Fruit fly (Drosophila melanogaster) whole organism, wandering third instar larva: ENCODE results near the gene CG43731.
A peak's percentile ranks its signal among the peaks of the same experiment; 100 is the strongest.

Experiments used
- Abd-B ChIP-seq: fragments of >200 bp; optimal IDR thresholded peaks from 2 replicates; lab custom pipeline; 2017; ENCODE audit warnings: missing biosample characterization, missing genetic modification characterization
- CG32264 ChIP-seq: fragments of 200-800 bp; sonication (Bioruptor generic); optimal IDR thresholded peaks from 2 replicates; lab custom pipeline; 2016; ENCODE audit warnings: missing biosample characterization, missing genetic modification characterization
- CG9705 ChIP-seq: fragments of 200-800 bp; sonication (Bioruptor generic); optimal IDR thresholded peaks from 2 replicates; lab custom pipeline; 2018; ENCODE audit warnings: missing biosample characterization, mild to moderate bottlenecking, missing genetic modification characterization
- CrebA ChIP-seq: fragments of 200-800 bp; sonication (Bioruptor generic); optimal IDR thresholded peaks from 2 replicates; lab custom pipeline; 2016; ENCODE audit warnings: missing biosample characterization, mild to moderate bottlenecking, missing genetic modification characterization, borderline replicate concordance
- Dfd ChIP-seq: fragments of >200 bp; optimal IDR thresholded peaks from 2 replicates; lab custom pipeline; 2017; ENCODE audit warnings: missing biosample characterization, missing genetic modification characterization
- Dif ChIP-seq: fragments of 200-275, 200-300 bp; sonication (Bioruptor generic); optimal IDR thresholded peaks from 2 replicates; lab custom pipeline; 2018; ENCODE audit warnings: missing biosample characterization, missing genetic modification characterization; ENCODE audit not compliant: partially characterized antibody
- GATAd ChIP-seq: sonication (Bioruptor generic); optimal IDR thresholded peaks from 2 replicates; lab custom pipeline; 2016; ENCODE audit warnings: missing biosample characterization, missing genetic modification characterization
- HLH106 ChIP-seq: fragments of 200-800 bp; optimal IDR thresholded peaks from 3 replicates; lab custom pipeline; 2019; ENCODE audit warnings: missing biosample characterization, mild to moderate bottlenecking, missing genetic modification characterization, moderate library complexity
- Hnf4 ChIP-seq: fragments of 200-800 bp; sonication (Bioruptor generic); optimal IDR thresholded peaks from 2 replicates; lab custom pipeline; 2016; ENCODE audit warnings: missing biosample characterization, mild to moderate bottlenecking, missing genetic modification characterization
- Hr78 ChIP-seq: fragments of >200 bp; optimal IDR thresholded peaks from 2 replicates; lab custom pipeline; 2017; ENCODE audit warnings: missing biosample characterization, missing genetic modification characterization
- Hr83 ChIP-seq: fragments of 200-300 bp; sonication (Bioruptor generic); optimal IDR thresholded peaks from 2 replicates; lab custom pipeline; 2016; ENCODE audit warnings: missing biosample characterization, mild to moderate bottlenecking, missing genetic modification characterization, moderate library complexity; ENCODE audit not compliant: poor library complexity, severe bottlenecking
- Jra ChIP-seq: sonication (Bioruptor generic); optimal IDR thresholded peaks from 2 replicates; lab custom pipeline; 2016; ENCODE audit warnings: missing biosample characterization, missing genetic modification characterization
- Mio ChIP-seq: sonication (Bioruptor generic); optimal IDR thresholded peaks from 2 replicates; lab custom pipeline; 2016; ENCODE audit warnings: missing biosample characterization, missing genetic modification characterization
- Myc ChIP-seq: fragments of >200 bp; optimal IDR thresholded peaks from 2 replicates; lab custom pipeline; 2017
- N ChIP-seq: fragments of >200 bp; optimal IDR thresholded peaks from 2 replicates; lab custom pipeline; 2018; ENCODE audit warnings: missing biosample characterization, missing external identifiers, missing genetic modification characterization
- OdsH ChIP-seq: fragments of 200-800 bp; sonication (Bioruptor generic); optimal IDR thresholded peaks from 2 replicates; lab custom pipeline; 2016; ENCODE audit warnings: missing biosample characterization, mild to moderate bottlenecking, missing genetic modification characterization
- Rel ChIP-seq, 2 experiments: fragments of 200-800 bp; sonication (Bioruptor generic) in 1 of 2; optimal IDR thresholded peaks; 2 replicates in 1 of 2; 3 replicates in 1 of 2; lab custom pipeline; 2016 to 2019; ENCODE audit warnings: mild to moderate bottlenecking in 2 of 2, missing biosample characterization in 2 of 2, missing genetic modification characterization in 2 of 2, moderate library complexity in 1 of 2
- Sp1 ChIP-seq: fragments of 200-800 bp; sonication (Bioruptor generic); optimal IDR thresholded peaks from 3 replicates; lab custom pipeline; 2019; ENCODE audit warnings: missing biosample characterization, mild to moderate bottlenecking, missing genetic modification characterization, moderate library complexity
- Vsx2 ChIP-seq: fragments of 200-300, 225-300 bp; sonication (Bioruptor generic); optimal IDR thresholded peaks from 2 replicates; lab custom pipeline; 2018; ENCODE audit warnings: missing biosample characterization, missing genetic modification characterization; ENCODE audit not compliant: partially characterized antibody
- br ChIP-seq: fragments of 200-800 bp; sonication (Bioruptor generic); optimal IDR thresholded peaks from 2 replicates; lab custom pipeline; 2016; ENCODE audit warnings: missing biosample characterization, missing genetic modification characterization
- brk ChIP-seq: fragments of 200-800 bp; sonication (Bioruptor generic); optimal IDR thresholded peaks from 2 replicates; lab custom pipeline; 2016; ENCODE audit warnings: missing biosample characterization, mild to moderate bottlenecking, missing genetic modification characterization
- dl ChIP-seq, 2 experiments: fragments of 175-275, 200-275 bp in 1 of 2; fragments of 200-275 bp in 1 of 2; sonication (Bioruptor generic); optimal IDR thresholded peaks; lab custom pipeline; 2018; ENCODE audit warnings: mild to moderate bottlenecking in 2 of 2, missing biosample characterization in 2 of 2, missing genetic modification characterization in 2 of 2, moderate library complexity in 2 of 2; ENCODE audit not compliant: partially characterized antibody in 2 of 2, insufficient read depth in 1 of 2
- dmrt93B ChIP-seq: fragments of 200-800 bp; sonication (Bioruptor generic); optimal IDR thresholded peaks from 2 replicates; lab custom pipeline; 2018; ENCODE audit warnings: missing biosample characterization, mild to moderate bottlenecking, missing genetic modification characterization
- dsf ChIP-seq: sonication (Bioruptor generic); optimal IDR thresholded peaks from 2 replicates; lab custom pipeline; 2016; ENCODE audit warnings: missing biosample characterization, missing genetic modification characterization, borderline replicate concordance
- ey ChIP-seq: fragments of 200-800 bp; sonication (Bioruptor generic); optimal IDR thresholded peaks from 2 replicates; lab custom pipeline; 2016; ENCODE audit warnings: missing biosample characterization, missing genetic modification characterization
- foxo ChIP-seq, 2 experiments: fragments of 200-800 bp; sonication (Bioruptor generic); optimal IDR thresholded peaks; 2 replicates in 1 of 2; 3 replicates in 1 of 2; lab custom pipeline; 2016 to 2017; ENCODE audit warnings: missing biosample characterization in 2 of 2, missing genetic modification characterization in 2 of 2
- fru ChIP-seq: fragments of 200-800 bp; sonication (Bioruptor generic); optimal IDR thresholded peaks from 3 replicates; lab custom pipeline; 2016; ENCODE audit warnings: missing biosample characterization, mild to moderate bottlenecking, missing genetic modification characterization
- h ChIP-seq: fragments of 200-800 bp; sonication (Bioruptor generic); optimal IDR thresholded peaks from 3 replicates; lab custom pipeline; 2016; ENCODE audit warnings: missing biosample characterization, mild to moderate bottlenecking, missing genetic modification characterization
- jim ChIP-seq: fragments of 175-275, 200-325 bp; sonication (Bioruptor generic); optimal IDR thresholded peaks from 2 replicates; lab custom pipeline; 2016; ENCODE audit warnings: missing biosample characterization, mild to moderate bottlenecking, missing genetic modification characterization
- lola ChIP-seq: fragments of >200 bp; optimal IDR thresholded peaks from 2 replicates; lab custom pipeline; 2017; ENCODE audit warnings: missing biosample characterization, missing genetic modification characterization
- pan ChIP-seq: fragments of >200 bp; optimal IDR thresholded peaks from 2 replicates; lab custom pipeline; 2017
- psq ChIP-seq: fragments of 200-800 bp; sonication (Bioruptor generic); optimal IDR thresholded peaks from 3 replicates; lab custom pipeline; 2017; ENCODE audit warnings: missing biosample characterization, mild to moderate bottlenecking, missing genetic modification characterization, moderate library complexity
- rgr ChIP-seq: fragments of 200-800 bp; sonication (Bioruptor generic); optimal IDR thresholded peaks from 3 replicates; lab custom pipeline; 2016; ENCODE audit warnings: missing biosample characterization, mild to moderate bottlenecking, missing genetic modification characterization
- sage ChIP-seq: fragments of 200-800 bp; sonication (Bioruptor generic); optimal IDR thresholded peaks from 2 replicates; lab custom pipeline; 2016; ENCODE audit warnings: missing biosample characterization, mild to moderate bottlenecking, missing genetic modification characterization
- sv ChIP-seq: fragments of 200-800 bp; sonication (Bioruptor generic); optimal IDR thresholded peaks from 3 replicates; lab custom pipeline; 2016; ENCODE audit warnings: missing biosample characterization, missing genetic modification characterization
- tai ChIP-seq: sonication (Bioruptor generic); optimal IDR thresholded peaks from 2 replicates; lab custom pipeline; 2016; ENCODE audit warnings: missing biosample characterization, missing genetic modification characterization
- usp ChIP-seq: fragments of >200 bp; optimal IDR thresholded peaks from 2 replicates; lab custom pipeline; 2017; ENCODE audit warnings: missing biosample characterization, missing genetic modification characterization
- woc ChIP-seq: sonication (Bioruptor generic); optimal IDR thresholded peaks from 2 replicates; lab custom pipeline; 2016; ENCODE audit warnings: missing biosample characterization, mild to moderate bottlenecking, missing genetic modification characterization

CG43731 gene

DNA sequence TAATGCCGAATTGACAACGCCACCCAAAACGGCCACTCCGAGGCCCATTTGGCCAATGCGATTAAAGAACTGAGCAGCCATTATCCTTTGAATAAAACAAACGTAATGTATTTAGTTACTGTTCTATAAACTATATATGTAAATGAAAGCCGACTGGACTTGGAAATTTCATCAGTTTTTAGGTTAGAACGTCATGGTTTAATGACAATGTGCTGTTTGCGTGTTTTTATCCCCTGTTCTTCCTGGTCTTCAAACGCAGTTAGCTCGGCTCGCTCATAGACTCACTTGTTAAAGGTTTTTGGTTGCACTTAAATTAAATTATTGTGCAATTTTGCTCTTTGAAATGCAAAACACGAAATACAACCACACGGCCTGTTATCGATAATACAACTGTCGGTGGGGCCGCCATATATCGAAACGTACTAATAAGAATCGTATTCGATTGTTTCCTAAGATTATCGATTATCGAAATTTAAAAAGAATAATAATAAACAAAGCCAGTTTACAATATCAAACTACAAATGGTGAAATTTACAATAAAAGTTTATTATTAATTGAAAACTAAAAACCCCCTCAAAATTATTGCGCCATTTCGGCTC, 21.7 kb downstream of the CG43731 start, which contains the start of gene Phb1:
Gene Phb1, minus strand, starts transcription at position 398 of the 599 bp plus-strand sequence.
- TF ChIP-seq h (GFP tag; lab: Kevin White, UChicago) (no peak), Myc (lab: Kevin White, UChicago) (peak; percentile 15)

DNA sequence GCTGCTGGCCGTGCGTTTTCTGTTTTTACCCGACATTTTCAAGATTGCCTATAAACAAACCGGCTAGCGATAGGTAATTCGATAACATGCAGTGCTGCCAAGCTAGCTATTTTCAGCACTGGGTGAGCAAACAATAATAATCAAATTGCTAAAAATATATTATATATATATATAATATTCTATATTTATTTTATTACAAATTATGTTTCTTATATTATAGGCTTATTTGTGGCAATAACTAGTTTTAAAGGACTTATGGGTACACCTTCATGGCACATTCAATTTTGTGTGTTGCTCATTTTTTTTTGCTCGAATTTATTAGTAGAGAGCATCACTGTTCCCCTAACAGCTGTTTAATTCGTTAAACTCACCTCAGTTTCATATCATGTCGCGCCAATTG, 25.0 kb downstream of the CG43731 start:
- TF ChIP-seq HLH106 (tag; lab: Kevin White, UChicago) (peak; percentile 70), Myc (lab: Kevin White, UChicago) (peak; percentile 98), rgr (GFP tag; lab: Kevin White, UChicago) (no peak), Hnf4 (no peak), Rel (GFP tag; optimal IDR thresholded peaks at IDR 0.05; lab: Kevin White, UChicago) (no peak), Rel (tag; optimal IDR thresholded peaks at IDR 0.05; lab: Kevin White, UChicago) (peak; percentile 63), pan (no peak), CG9705 (GFP tag; lab: Kevin White, UChicago) (peak; percentile 54), OdsH (GFP tag; lab: Kevin White, UChicago) (peak; percentile 5), ey (no peak), psq (peak; percentile 59), br (no peak), Sp1 (peak; percentile 75)

DNA sequence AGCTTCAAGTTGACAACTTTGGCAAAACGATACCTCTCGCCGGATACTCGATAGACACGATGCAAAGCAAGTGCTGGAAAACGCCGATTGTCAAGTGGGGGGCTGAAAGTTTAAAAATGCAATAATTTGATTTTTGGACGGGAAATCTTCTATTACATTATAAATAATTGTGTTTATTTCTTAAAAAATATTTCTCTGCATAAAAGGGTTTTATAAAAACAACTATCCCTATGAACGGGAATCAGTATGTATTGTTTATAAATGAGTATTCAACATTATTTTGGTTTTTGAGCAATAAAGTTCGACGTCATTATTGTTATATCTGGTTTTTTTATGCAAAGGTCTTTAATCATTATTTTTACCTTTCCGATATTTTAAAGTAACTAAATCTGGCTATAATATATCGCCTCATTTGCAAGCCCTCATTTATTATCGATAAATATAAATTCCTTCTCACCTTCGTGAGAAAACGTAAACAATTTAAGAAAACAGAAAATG, 30.1 kb downstream of the CG43731 start, which contains the start of the genes AsnRS and DCTN6-p27:
Gene AsnRS, minus strand, starts transcription at position 50 of the 498 bp plus-strand sequence.
Gene DCTN6-p27, plus strand, starts transcription at position 419 of the 498 bp plus-strand sequence.
- TF ChIP-seq Hr83 (peak; percentile 85), GATAd (GFP tag; lab: Kevin White, UChicago) (peak; percentile 17), brk (GFP tag; lab: Kevin White, UChicago) (no peak), Dif (GFP tag; lab: Kevin White, UChicago) (no peak), h (GFP tag; lab: Kevin White, UChicago) (peak; percentile 81), Hr78 (no peak), Sp1 (peak; percentile 63), Mio (GFP tag; lab: Kevin White, UChicago) (peak; percentile 23), dsf (GFP tag; lab: Kevin White, UChicago) (no peak), foxo (GFP tag; optimal IDR thresholded peaks at IDR 0.05; lab: Kevin White, UChicago) (peak in 1 of 2 experiments; percentile 87), sv (GFP tag; lab: Kevin White, UChicago) (peak; percentile 78), Hnf4 (no peak), dmrt93B (GFP tag; lab: Kevin White, UChicago) (peak; percentile 57), rgr (GFP tag; lab: Kevin White, UChicago) (peak; percentile 75), CG32264 (peak; percentile 29), OdsH (GFP tag; lab: Kevin White, UChicago) (peak; percentile 64), sage (GFP tag; lab: Kevin White, UChicago) (no peak), CG9705 (GFP tag; lab: Kevin White, UChicago) (peak; percentile 63), HLH106 (tag; lab: Kevin White, UChicago) (peak; percentile 69), psq (peak; percentile 68), Abd-B (GFP tag; lab: Kevin White, UChicago) (no peak), tai (GFP tag; lab: Kevin White, UChicago) (no peak), CrebA (GFP tag; lab: Kevin White, UChicago) (no peak), fru (peak; percentile 75), Jra (no peak), br (no peak), usp (GFP tag; lab: Kevin White, UChicago) (no peak), pan (no peak), Vsx2 (GFP tag; lab: Kevin White, UChicago) (no peak), dl (GFP tag; optimal IDR thresholded peaks at IDR 0.05; lab: Kevin White, UChicago; ENCODE audit: insufficient read depth in 1 of 2, partially characterized antibody in 2 of 2) (no peak), Dfd (GFP tag; lab: Kevin White, UChicago) (no peak), lola (GFP tag; lab: Kevin White, UChicago) (no peak), woc (GFP tag; lab: Kevin White, UChicago) (peak; percentile 78), Myc (lab: Kevin White, UChicago) (peak; percentile 36), ey (peak; percentile 71), N (GFP tag; lab: Kevin White, UChicago) (no peak), jim (no peak), Rel (GFP tag; optimal IDR thresholded peaks at IDR 0.05; lab: Kevin White, UChicago) (no peak), Rel (tag; optimal IDR thresholded peaks at IDR 0.05; lab: Kevin White, UChicago) (no peak)
- TF ChIP-seq, all 38 proteins: peak for 18
